Fruit fly (Drosophila melanogaster) whole organism, pupa: ENCODE measurements around the gene hng3.

Experiments
- CG10348 ChIP-seq: fragments of 200-800 bp; sonication (Bioruptor generic); IDR thresholded peaks from 2 replicates; pipeline ENCODE4 v1.3.6; 2022; ENCODE audit warnings: missing biosample characterization, missing genetic modification characterization
- CG12605 ChIP-seq: fragments of 200-800 bp; sonication (Bioruptor generic); IDR thresholded peaks from 2 replicates; pipeline ENCODE4 v1.3.6; 2022; ENCODE audit warnings: missing biosample characterization, missing genetic modification characterization
- CG13204 ChIP-seq: fragments of 200-800 bp; sonication (Bioruptor generic); optimal IDR thresholded peaks from 2 replicates; lab custom pipeline; 2018; ENCODE audit warnings: missing biosample characterization, mild to moderate bottlenecking, missing genetic modification characterization, moderate library complexity
- CG14655 ChIP-seq: fragments of 200-800 bp; sonication (Bioruptor generic); optimal IDR thresholded peaks from 3 replicates; lab custom pipeline; 2017; ENCODE audit warnings: mild to moderate bottlenecking, missing biosample characterization, missing genetic modification reagents, missing genetic modification characterization
- CG15710 ChIP-seq: fragments of 200-800 bp; sonication (Bioruptor generic); optimal IDR thresholded peaks from 2 replicates; lab custom pipeline; 2018; ENCODE audit warnings: missing biosample characterization, mild to moderate bottlenecking, missing genetic modification characterization, moderate library complexity
- CG17806 ChIP-seq: fragments of 200-800 bp; sonication (Bioruptor generic); optimal IDR thresholded peaks from 2 replicates; lab custom pipeline; 2018; ENCODE audit warnings: missing biosample characterization, mild to moderate bottlenecking, missing genetic modification characterization, moderate library complexity
- CG32121 ChIP-seq: fragments of 200-800 bp; sonication (Bioruptor generic); IDR thresholded peaks from 2 replicates; pipeline ENCODE4 v1.3.6; 2022; ENCODE audit warnings: missing biosample characterization, missing genetic modification characterization
- CG34367 ChIP-seq: fragments of 200-800 bp; sonication (Bioruptor generic); optimal IDR thresholded peaks from 2 replicates; lab custom pipeline; 2018; ENCODE audit warnings: missing biosample characterization, mild to moderate bottlenecking, missing genetic modification characterization
- CG4496 ChIP-seq: fragments of 200-800 bp; sonication (Bioruptor generic); IDR thresholded peaks from 3 replicates; pipeline ENCODE4 v1.3.6; 2022; ENCODE audit warnings: missing biosample characterization, missing genetic modification characterization
- CG8159 ChIP-seq: fragments of 200-800 bp; sonication (Bioruptor generic); optimal IDR thresholded peaks from 3 replicates; lab custom pipeline; 2018; ENCODE audit warnings: missing biosample characterization, mild to moderate bottlenecking, missing genetic modification characterization, moderate library complexity
- CG8301 ChIP-seq: fragments of 200-800 bp; sonication (Bioruptor generic); optimal IDR thresholded peaks from 2 replicates; lab custom pipeline; 2018; ENCODE audit warnings: missing biosample characterization, mild to moderate bottlenecking, missing genetic modification characterization
- CG9948 ChIP-seq: fragments of 200-800 bp; sonication (Bioruptor generic); optimal IDR thresholded peaks from 2 replicates; lab custom pipeline; 2018; ENCODE audit warnings: missing biosample characterization, mild to moderate bottlenecking, missing genetic modification characterization, moderate library complexity
- D1 ChIP-seq: fragments of 200-800 bp; sonication (Bioruptor generic); optimal IDR thresholded peaks from 2 replicates; lab custom pipeline; 2018; ENCODE audit warnings: missing biosample characterization, mild to moderate bottlenecking, missing genetic modification characterization, moderate library complexity
- EcR ChIP-seq: fragments of 200-800 bp; sonication (Bioruptor generic); optimal IDR thresholded peaks from 3 replicates; lab custom pipeline; 2019; ENCODE audit warnings: missing biosample characterization, missing genetic modification characterization, mild to moderate bottlenecking, moderate library complexity, missing genetic modification reagents
- Ets98B ChIP-seq: fragments of 200-800 bp; sonication (Bioruptor generic); IDR thresholded peaks from 2 replicates; pipeline ENCODE4 v1.3.6; 2022; ENCODE audit warnings: missing biosample characterization, missing genetic modification characterization
- Pif1A ChIP-seq: fragments of 200-800 bp; sonication (Bioruptor generic); optimal IDR thresholded peaks from 3 replicates; lab custom pipeline; 2016; ENCODE audit warnings: missing biosample characterization, missing genetic modification characterization
- Pif1B ChIP-seq: fragments of 200-800 bp; sonication (Bioruptor generic); optimal IDR thresholded peaks from 3 replicates; lab custom pipeline; 2016; ENCODE audit warnings: missing biosample characterization, missing genetic modification characterization
- Snoo ChIP-seq: fragments of 200-800 bp; sonication (Bioruptor generic); optimal IDR thresholded peaks from 3 replicates; lab custom pipeline; 2017; ENCODE audit warnings: missing biosample characterization, mild to moderate bottlenecking, missing genetic modification characterization, inconsistent platforms
- fd96Ca ChIP-seq: fragments of 200-800 bp; sonication (Bioruptor generic); IDR thresholded peaks from 3 replicates; pipeline ENCODE4 v1.3.6; 2022; ENCODE audit warnings: missing biosample characterization, missing genetic modification characterization
- gl ChIP-seq: fragments of 200-800 bp; sonication (Bioruptor generic); optimal IDR thresholded peaks from 2 replicates; lab custom pipeline; 2018; ENCODE audit warnings: missing biosample characterization, mild to moderate bottlenecking, missing genetic modification characterization
- rn ChIP-seq: fragments of 200-800 bp; sonication (Bioruptor generic); IDR thresholded peaks from 2 replicates; pipeline ENCODE4 v1.3.6; 2022; ENCODE audit warnings: missing biosample characterization, missing genetic modification characterization

hng3 gene

DNA sequence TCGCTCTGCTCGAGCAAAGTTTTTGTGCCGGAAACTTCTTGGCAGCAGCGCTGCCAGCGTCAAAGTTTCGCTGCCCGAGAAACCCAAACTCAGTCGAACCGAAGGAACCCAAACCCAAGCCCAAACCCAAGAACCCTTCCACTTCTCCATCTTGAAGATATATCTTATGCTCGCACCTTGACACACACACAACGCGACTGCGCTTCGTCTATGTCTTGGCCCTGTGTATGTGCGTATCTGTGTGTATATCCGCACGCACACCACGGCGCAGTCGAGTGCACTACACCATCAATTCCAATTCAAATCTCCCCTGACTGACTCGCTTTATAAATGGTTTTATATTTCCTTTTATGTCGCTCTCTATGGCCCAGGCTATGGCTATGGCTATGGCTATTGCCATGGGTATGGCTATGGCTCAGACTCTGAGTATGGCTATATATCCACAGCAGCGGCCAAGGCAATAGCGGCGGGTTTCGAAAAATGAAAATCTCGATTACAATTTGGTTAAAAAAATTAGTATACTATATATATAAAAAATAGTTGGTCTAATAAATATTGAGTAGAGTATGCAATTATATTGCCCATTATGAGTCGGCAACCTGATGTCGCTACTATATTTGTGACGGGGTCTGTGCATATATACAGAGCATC, 58.8 kb downstream of the hng3 start:
- peak; percentile 90 for TF ChIP-seq Snoo (tag; lab: Kevin White, UChicago)
- TF ChIP-seq CG17806, result peak; percentile 99
- TF ChIP-seq CG9948 (tag; lab: Kevin White, UChicago), result peak; percentile 99
- no peak for TF ChIP-seq D1 (tag; lab: Kevin White, UChicago)
- TF ChIP-seq Pif1A (GFP tag; lab: Kevin White, UChicago), result peak; percentile 91
- peak; percentile 45 for TF ChIP-seq EcR (GFP tag; lab: Kevin White, UChicago)
- TF ChIP-seq CG8301 (tag; lab: Kevin White, UChicago), result peak; percentile 94
- TF ChIP-seq CG15710 (tag; lab: Kevin White, UChicago), result peak; percentile 98
- TF ChIP-seq CG32121 (GFP tag; lab: Robert Waterston, UW), result peak; percentile 95
- TF ChIP-seq rn, result peak; percentile 92
- peak; percentile 97 for TF ChIP-seq CG14655 (GFP tag; lab: Kevin White, UChicago)
- peak; percentile 95 for TF ChIP-seq Pif1B (GFP tag; lab: Kevin White, UChicago)
- TF ChIP-seq fd96Ca, result peak; percentile 97
- TF ChIP-seq CG8159 (tag; lab: Kevin White, UChicago), result peak; percentile 98
- TF ChIP-seq CG10348, result peak; percentile 78
- peak; percentile 95 for TF ChIP-seq CG34367 (tag; lab: Kevin White, UChicago)
- peak; percentile 94 for TF ChIP-seq CG13204 (GFP tag; lab: Kevin White, UChicago)
- TF ChIP-seq CG4496 (GFP tag; lab: Robert Waterston, UW), result peak; percentile 96
- TF ChIP-seq Ets98B, result peak; percentile 96
- peak; percentile 95 for TF ChIP-seq CG12605
- peak; percentile 95 for TF ChIP-seq gl (tag; lab: Kevin White, UChicago)

- TF ChIP-seq CG32121 (GFP tag; lab: Robert Waterston, UW) (no peak), Pif1B (GFP tag; lab: Kevin White, UChicago) (no peak), D1 (tag; lab: Kevin White, UChicago) (no peak), CG15710 (tag; lab: Kevin White, UChicago) (no peak), CG4496 (GFP tag; lab: Robert Waterston, UW) (no peak), Ets98B (no peak), fd96Ca (no peak), CG8159 (tag; lab: Kevin White, UChicago) (no peak), EcR (GFP tag; lab: Kevin White, UChicago) (no peak), CG17806 (no peak)
Measured at dm6 chr3L:695510-695909, 59.8 kb downstream of the hng3 start.

DNA sequence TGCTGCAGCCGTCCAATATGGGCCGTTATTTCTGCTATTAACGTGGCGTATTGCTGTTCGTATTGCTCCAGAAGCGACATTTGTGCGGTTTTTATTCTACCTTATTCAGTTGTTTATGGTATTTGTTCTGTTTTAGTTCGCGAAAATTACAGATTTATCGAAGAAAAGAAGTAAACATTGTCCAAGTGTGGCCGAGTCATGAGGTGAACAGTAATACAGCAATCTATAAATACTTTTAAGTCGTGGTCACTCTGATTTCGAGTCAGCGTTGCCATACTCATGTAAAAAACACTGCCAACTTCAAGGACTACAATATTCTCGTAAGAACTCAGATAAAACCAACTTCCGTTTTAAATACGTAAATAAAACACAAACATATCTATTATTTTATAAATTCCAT, 62.6 kb downstream of the hng3 start, which contains the start of gene Vti1a:
TSS of gene Vti1a (minus strand) at position 221 of the 400 bp plus-strand sequence.
- TF ChIP-seq CG12605 (no peak), EcR (GFP tag; lab: Kevin White, UChicago) (no peak), CG4496 (GFP tag; lab: Robert Waterston, UW) (no peak), CG14655 (GFP tag; lab: Kevin White, UChicago) (no peak), Snoo (tag; lab: Kevin White, UChicago) (peak; percentile 12)

dm6 chr3L:690031-690686, 65.1 kb downstream of the hng3 start, which contains the start of the genes CG32483 and RabX6:
Gene CG32483 (minus strand): TSS chr3L:690081.
Gene RabX6 (plus strand): TSS chr3L:690517.
- TF ChIP-seq CG8159 (tag; lab: Kevin White, UChicago) (no peak), CG8301 (tag; lab: Kevin White, UChicago) (no peak), CG9948 (tag; lab: Kevin White, UChicago) (no peak), CG32121 (GFP tag; lab: Robert Waterston, UW) (no peak), CG15710 (tag; lab: Kevin White, UChicago) (no peak), CG13204 (GFP tag; lab: Kevin White, UChicago) (no peak), Pif1A (GFP tag; lab: Kevin White, UChicago) (no peak), CG4496 (GFP tag; lab: Robert Waterston, UW) (no peak), CG12605 (no peak), CG10348 (no peak), CG17806 (no peak), CG14655 (GFP tag; lab: Kevin White, UChicago) (no peak), Ets98B (no peak), gl (tag; lab: Kevin White, UChicago) (no peak), Snoo (tag; lab: Kevin White, UChicago) (no peak), Pif1B (GFP tag; lab: Kevin White, UChicago) (no peak), CG34367 (tag; lab: Kevin White, UChicago) (no peak), EcR (GFP tag; lab: Kevin White, UChicago) (no peak)
- TF ChIP-seq, all 21 proteins: peak for 0

dm6 chr3L:687858-688257, 67.4 kb downstream of the hng3 start, which contains the start of gene hiro:
Gene hiro (minus strand): TSS chr3L:687958.
- no peak for TF ChIP-seq EcR (GFP tag; lab: Kevin White, UChicago)
